Worm (Caenorhabditis elegans) whole organism, L2 larva: ENCODE results near the gene C16C8.26.

Experiments
- crh-2 ChIP-seq: sonication (generic microtip); optimal IDR thresholded peaks from 2 replicates; lab custom pipeline; 2017; ENCODE audit warnings: missing biosample characterization, missing genetic modification characterization
- lin-39 ChIP-seq: fragments of 150-350 bp; optimal IDR thresholded peaks from 2 replicates; lab custom pipeline; 2014; ENCODE audit warnings: missing biosample characterization, missing genetic modification reagents, missing genetic modification characterization
- peb-1 ChIP-seq: fragments of 150-350 bp; optimal IDR thresholded peaks from 2 replicates; lab custom pipeline; 2014; ENCODE audit warnings: missing biosample characterization, missing genetic modification characterization
- ztf-1 ChIP-seq: fragments of 200-800 bp; sonication (Bioruptor generic); conservative IDR thresholded peaks from 2 replicates; pipeline ENCODE4 v1.3.6; 2022; ENCODE audit warnings: missing genetic modification characterization, missing compliant biosample characterization

ce11 chrII:3436412-3436811 is 21.7 kb downstream of the C16C8.26 start, which contains the start of gene skpo-2:
- TF ChIP-seq lin-39 (no peak), ztf-1 (no peak), peb-1 (no peak), crh-2 (tag; lab: Kevin White, UChicago) (no peak)
